Worm (Caenorhabditis elegans): Measurements from ENCODE around the gene C17H12.3.
A peak's percentile ranks its signal among the peaks of the same experiment; 100 is the strongest.

Gene C17H12.3

ce11 chrIV:6756374-6756773 lies 39.1 kb downstream of the C17H12.3 start (continued):
- TF ChIP-seq nhr-90 (tag; optimal IDR thresholded peaks at IDR 0.05; ENCODE audit: poor library complexity), result peak; percentile 88
- TF ChIP-seq egl-13 (tag; optimal IDR thresholded peaks at IDR 0.05), result peak; percentile 88
- no peak for TF ChIP-seq C04F5.9 (tag; optimal IDR thresholded peaks at IDR 0.05)
- TF ChIP-seq ceh-63 (GFP tag; optimal IDR thresholded peaks at IDR 0.05), result no peak
- TF ChIP-seq ceh-90 (tag; optimal IDR thresholded peaks at IDR 0.05), result peak; percentile 21
- peak; percentile 92 for TF ChIP-seq nhr-71 (tag; optimal IDR thresholded peaks at IDR 0.05)
- peak; percentile 64 for TF ChIP-seq fos-1 (tag; optimal IDR thresholded peaks at IDR 0.05)
- peak; percentile 80 to 87 for TF ChIP-seq efl-1 (optimal IDR thresholded peaks at IDR 0.05)
- TF ChIP-seq efl-1 (GFP tag; optimal IDR thresholded peaks at IDR 0.05 in 1 of 2), result peak; percentile 71 to 96
- peak; percentile 62 for TF ChIP-seq dsc-1 (tag; optimal IDR thresholded peaks at IDR 0.05)
- no peak for TF ChIP-seq tlp-1 (tag; optimal IDR thresholded peaks at IDR 0.05)
- TF ChIP-seq mab-9 (GFP tag; IDR thresholded peaks at IDR 0.05), result peak; percentile 63
- TF ChIP-seq irx-1 (tag; optimal IDR thresholded peaks at IDR 0.05), result peak; percentile 78
- TF ChIP-seq lin-35 (GFP tag; optimal IDR thresholded peaks at IDR 0.05), result peak; percentile 82 to 86
- peak; percentile 71 to 82 (median 75) for TF ChIP-seq dpl-1 (GFP tag; optimal IDR thresholded peaks at IDR 0.05)
- peak; percentile 16 for TF ChIP-seq zag-1 (tag; optimal IDR thresholded peaks at IDR 0.05)
- TF ChIP-seq blmp-1 (tag; optimal IDR thresholded peaks at IDR 0.05), result peak; percentile 91
- TF ChIP-seq elt-2 (tag; optimal IDR thresholded peaks at IDR 0.05), result peak; percentile 73
- TF ChIP-seq aha-1 (tag; optimal IDR thresholded peaks at IDR 0.05), result peak; percentile 15
- peak; percentile 87 for TF ChIP-seq rnt-1 (tag; optimal IDR thresholded peaks at IDR 0.05)
- no peak for TF ChIP-seq fkh-4 (tag; optimal IDR thresholded peaks at IDR 0.05; ENCODE audit: borderline replicate concordance)
- peak; percentile 44 for TF ChIP-seq mef-2 (tag; optimal IDR thresholded peaks at IDR 0.05)
- TF ChIP-seq efl-3 (GFP tag; optimal IDR thresholded peaks at IDR 0.05), result no peak
- TF ChIP-seq nhr-12 (tag; optimal IDR thresholded peaks at IDR 0.05), result no peak
- TF ChIP-seq unc-62 (GFP tag; optimal IDR thresholded peaks at IDR 0.05), result no peak
- peak; percentile 84 for TF ChIP-seq xbp-1 (tag; optimal IDR thresholded peaks at IDR 0.05)
- TF ChIP-seq snpc-4 (tag; optimal IDR thresholded peaks at IDR 0.05), result peak; percentile 66
- peak; percentile 83 for TF ChIP-seq fkh-10 (GFP tag; optimal IDR thresholded peaks at IDR 0.05)
- TF ChIP-seq isw-1 (GFP tag; IDR thresholded peaks at IDR 0.05), result peak; percentile 71
- TF ChIP-seq hpl-2 (GFP tag; optimal IDR thresholded peaks at IDR 0.05), result peak; percentile 87
- no peak for TF ChIP-seq C34B4.2 (tag; optimal IDR thresholded peaks at IDR 0.05)
- TF ChIP-seq sup-37 (GFP tag; optimal IDR thresholded peaks at IDR 0.05), result peak; percentile 29
- peak; percentile 76 for TF ChIP-seq lin-13 (GFP tag; optimal IDR thresholded peaks at IDR 0.05)
- no peak for TF ChIP-seq egl-27 (tag; optimal IDR thresholded peaks at IDR 0.05)
- peak; percentile 54 for TF ChIP-seq F16B12.6 (tag; optimal IDR thresholded peaks at IDR 0.05)
- TF ChIP-seq skn-1 (tag; optimal IDR thresholded peaks at IDR 0.05), result peak; percentile 95
- TF ChIP-seq lin-39 (tag; optimal IDR thresholded peaks at IDR 0.05), result peak; percentile 21
- no peak for TF ChIP-seq pag-3 (tag; optimal IDR thresholded peaks at IDR 0.05; ENCODE audit: borderline replicate concordance, insufficient read depth)
- TF ChIP-seq unc-86 (tag; optimal IDR thresholded peaks at IDR 0.05), result peak; percentile 87
- TF ChIP-seq hlh-17 (GFP tag; optimal IDR thresholded peaks at IDR 0.05; ENCODE audit: borderline replicate concordance), result no peak
- peak; percentile 90 for TF ChIP-seq mep-1 (tag; optimal IDR thresholded peaks at IDR 0.05)
- TF ChIP-seq nhr-77 (tag; optimal IDR thresholded peaks at IDR 0.05), result peak; percentile 77
- TF ChIP-seq alr-1 (tag; optimal IDR thresholded peaks at IDR 0.05; ENCODE audit: borderline replicate concordance), result no peak
- TF ChIP-seq Y116A8C.19 (tag; optimal IDR thresholded peaks at IDR 0.05; ENCODE audit: borderline replicate concordance), result peak; percentile 3
- no peak for TF ChIP-seq hlh-4 (tag; optimal IDR thresholded peaks at IDR 0.05)
